Worm (Caenorhabditis elegans) whole organism, late embryonic: ENCODE results near the gene F46H6.5.

Experiments
- ceh-18 ChIP-seq: sonication (generic microtip); optimal IDR thresholded peaks from 2 replicates; lab custom pipeline; 2016; ENCODE audit warnings: missing genetic modification characterization, missing compliant biosample characterization
- ets-4 ChIP-seq: sonication (generic microtip); optimal IDR thresholded peaks from 2 replicates; lab custom pipeline; 2016; ENCODE audit warnings: missing genetic modification characterization, missing compliant biosample characterization
- fkh-10 ChIP-seq: fragments of 150-350 bp; optimal IDR thresholded peaks from 2 replicates; lab custom pipeline; 2014; ENCODE audit warnings: missing biosample characterization, missing genetic modification reagents, missing genetic modification characterization
- gmeb-2 ChIP-seq: sonication (generic microtip); optimal IDR thresholded peaks from 2 replicates; lab custom pipeline; 2016; ENCODE audit warnings: missing genetic modification characterization, inconsistent platforms, missing compliant biosample characterization
- hlh-8 ChIP-seq: sonication (generic microtip); optimal IDR thresholded peaks from 2 replicates; lab custom pipeline; 2016; ENCODE audit warnings: missing genotype, missing genetic modification characterization, missing compliant biosample characterization
- nfya-1 ChIP-seq: sonication (generic microtip); optimal IDR thresholded peaks from 2 replicates; lab custom pipeline; 2017; ENCODE audit warnings: missing genetic modification characterization, mild to moderate bottlenecking, missing compliant biosample characterization, antibody characterized with exemption, moderate library complexity
- nhr-232 ChIP-seq: sonication (generic microtip); optimal IDR thresholded peaks from 2 replicates; lab custom pipeline; 2016; ENCODE audit warnings: missing genetic modification characterization, missing compliant biosample characterization
- pag-3 ChIP-seq: sonication (generic microtip); optimal IDR thresholded peaks from 2 replicates; lab custom pipeline; 2016; ENCODE audit warnings: missing compliant biosample characterization, missing genetic modification characterization, borderline replicate concordance
- pha-4 ChIP-seq: fragments of 150-350 bp; optimal IDR thresholded peaks from 2 replicates; lab custom pipeline; 2018; ENCODE audit warnings: missing biosample characterization, missing genetic modification reagents, missing genetic modification characterization
- sdc-2 ChIP-seq: sonication (generic microtip); optimal IDR thresholded peaks from 2 replicates; lab custom pipeline; 2016; ENCODE audit warnings: missing genotype, missing genetic modification characterization, missing compliant biosample characterization
- unc-42 ChIP-seq: sonication (generic microtip); optimal IDR thresholded peaks from 2 replicates; lab custom pipeline; 2016; ENCODE audit warnings: missing genotype, missing genetic modification characterization, missing compliant biosample characterization

DNA sequence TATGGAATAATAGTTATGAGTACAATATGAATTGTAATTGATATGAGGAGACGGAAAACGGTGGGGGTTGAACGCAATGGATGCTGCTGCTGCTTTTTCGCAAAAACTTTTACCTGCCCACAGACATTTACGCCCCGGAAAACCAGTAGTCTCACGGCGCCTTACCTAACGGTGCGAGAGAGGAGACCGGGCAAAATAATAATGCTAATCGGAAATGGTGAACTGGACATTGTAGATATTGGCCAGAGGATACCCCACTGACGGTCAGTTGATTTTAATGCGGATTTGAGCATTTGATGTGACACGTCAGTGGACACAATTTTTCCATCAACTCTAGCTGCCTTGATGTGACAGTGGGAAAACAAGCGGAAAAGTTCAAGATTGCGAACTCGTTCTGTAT, 43.7 kb downstream of the F46H6.5 start, which contains the start of gene mltn-13:
- TF ChIP-seq pha-4 (tag; lab: Kevin White, UChicago) (no peak), ceh-18 (tag; lab: Kevin White, UChicago) (no peak), hlh-8 (tag; lab: Kevin White, UChicago) (no peak), pag-3 (no peak), gmeb-2 (tag; lab: Kevin White, UChicago) (no peak), nhr-232 (tag; lab: Kevin White, UChicago) (no peak), ets-4 (tag; lab: Kevin White, UChicago) (no peak), sdc-2 (tag; lab: Kevin White, UChicago) (no peak), unc-42 (tag; lab: Kevin White, UChicago) (no peak), nfya-1 (tag; lab: Kevin White, UChicago) (no peak), fkh-10 (GFP tag; lab: Kevin White, UChicago) (no peak)
